Worm (Caenorhabditis elegans) whole organism, L4 larva: ENCODE data around the gene chil-18.

ENCODE experiments used
- Y105C5A.15 ChIP-seq: fragments of 200-800 bp; sonication (Bioruptor generic); IDR thresholded peaks from 2 replicates; pipeline ENCODE4 v1.3.6; 2022; ENCODE audit warnings: missing genetic modification characterization, missing compliant biosample characterization
- ZK337.2 ChIP-seq: fragments of 200-800 bp; sonication (Bioruptor generic); IDR thresholded peaks from 2 replicates; pipeline ENCODE4 v1.3.6; 2022; ENCODE audit warnings: missing genetic modification reagents, missing genetic modification characterization, missing compliant biosample characterization
- ceh-28 ChIP-seq: fragments of 150-350 bp; optimal IDR thresholded peaks from 2 replicates; lab custom pipeline; 2014; ENCODE audit warnings: missing biosample characterization, missing genetic modification reagents, missing genetic modification characterization
- hlh-30 ChIP-seq: sonication (generic microtip); optimal IDR thresholded peaks from 2 replicates; lab custom pipeline; 2017; ENCODE audit warnings: antibody characterized with exemption, mild to moderate bottlenecking, missing genetic modification characterization, missing compliant biosample characterization; ENCODE audit not compliant: insufficient read depth
- lin-38 ChIP-seq: fragments of 200-800 bp; sonication (Bioruptor generic); IDR thresholded peaks from 2 replicates; pipeline ENCODE4 v1.3.6; 2022; ENCODE audit warnings: missing genetic modification reagents, missing genetic modification characterization, missing compliant biosample characterization
- mdl-1 ChIP-seq, 2 experiments: fragments of 150-350 bp in 1 of 2; sonication (generic microtip) in 1 of 2; optimal IDR thresholded peaks; 2 replicates each; lab custom pipeline; 2014 to 2017; ENCODE audit warnings: missing biosample characterization in 2 of 2, missing genetic modification characterization in 2 of 2
- nhr-11 ChIP-seq: fragments of 150-350 bp; optimal IDR thresholded peaks from 2 replicates; lab custom pipeline; 2014; ENCODE audit warnings: missing biosample characterization, missing genetic modification characterization
- nhr-237 ChIP-seq: sonication (generic microtip); optimal IDR thresholded peaks from 2 replicates; lab custom pipeline; 2017; ENCODE audit warnings: missing biosample characterization, missing genetic modification characterization
- unc-130 ChIP-seq: sonication (generic microtip); optimal IDR thresholded peaks from 2 replicates; lab custom pipeline; 2016; ENCODE audit warnings: missing genetic modification reagents, missing genetic modification characterization, missing compliant biosample characterization
- zfp-2 ChIP-seq: sonication (generic microtip); optimal IDR thresholded peaks from 2 replicates; lab custom pipeline; 2016; ENCODE audit warnings: mild to moderate bottlenecking, missing genetic modification characterization, missing compliant biosample characterization
- zfp-3 ChIP-seq: fragments of 200-800 bp; sonication (Bioruptor generic); conservative IDR thresholded peaks from 2 replicates; pipeline ENCODE4 v1.3.6; 2022; ENCODE audit warnings: missing genetic modification reagents, missing genetic modification characterization, missing compliant biosample characterization

DNA sequence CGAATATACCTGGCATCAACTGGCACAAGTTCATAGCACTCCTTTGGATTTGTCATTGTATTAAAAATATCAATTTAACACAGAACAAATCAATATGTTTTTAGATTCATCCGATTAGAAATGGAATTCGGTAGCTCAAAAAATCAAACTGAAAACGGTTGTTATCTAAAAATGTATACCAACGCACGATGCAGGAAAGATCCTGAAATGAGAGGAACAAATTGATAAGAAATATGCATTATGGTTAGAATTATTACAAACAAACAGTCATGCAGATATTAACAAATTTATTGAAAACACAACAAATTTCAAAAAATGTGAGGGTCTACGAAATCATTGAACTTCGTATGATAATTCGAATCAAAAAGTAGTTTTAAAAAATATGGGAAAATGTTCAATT lies 22.0 kb downstream of the chil-18 start, which contains the start of gene T19H5.6:
- TF ChIP-seq zfp-3 (GFP tag; lab: Robert Waterston, UW) (no peak), zfp-2 (tag; lab: Kevin White, UChicago) (no peak), nhr-11 (tag; lab: Kevin White, UChicago) (no peak), mdl-1 (tag; optimal IDR thresholded peaks at IDR 0.05; lab: Kevin White, UChicago) (no peak), nhr-237 (tag; lab: Kevin White, UChicago) (no peak), lin-38 (GFP tag; lab: Robert Waterston, UW) (no peak), ceh-28 (tag; lab: Kevin White, UChicago) (no peak), hlh-30 (tag; lab: Kevin White, UChicago) (no peak), ZK337.2 (GFP tag; lab: Robert Waterston, UW) (no peak), unc-130 (no peak), Y105C5A.15 (no peak)
